Fruit fly (Drosophila melanogaster) whole organism, adult: ENCODE data around the gene Ilp8.

Source experiments
- CG11617 ChIP-seq: fragments of 200-800 bp; sonication (Bioruptor generic); optimal IDR thresholded peaks from 2 replicates; lab custom pipeline; 2017; ENCODE audit warnings: mild to moderate bottlenecking, missing biosample characterization, missing genetic modification reagents, missing genetic modification characterization
- CG12768 ChIP-seq: fragments of 200-800 bp; sonication (Bioruptor generic); optimal IDR thresholded peaks from 2 replicates; lab custom pipeline; 2017; ENCODE audit warnings: missing biosample characterization, missing genetic modification characterization, mild to moderate bottlenecking, moderate library complexity, missing genetic modification reagents
- CG14711 ChIP-seq: fragments of 200-800 bp; sonication (Bioruptor generic); optimal IDR thresholded peaks from 2 replicates; lab custom pipeline; 2018; ENCODE audit warnings: missing biosample characterization, mild to moderate bottlenecking, missing genetic modification characterization, moderate library complexity
- CG1620 ChIP-seq: fragments of 200-800 bp; sonication (Bioruptor generic); optimal IDR thresholded peaks from 2 replicates; lab custom pipeline; 2016; ENCODE audit warnings: missing biosample characterization, missing genetic modification characterization
- CG33017 ChIP-seq: fragments of 200-800 bp; sonication (Bioruptor generic); optimal IDR thresholded peaks from 2 replicates; lab custom pipeline; 2018; ENCODE audit warnings: missing biosample characterization, mild to moderate bottlenecking, missing genetic modification characterization, moderate library complexity
- CG5204 ChIP-seq: fragments of 200-800 bp; sonication (Bioruptor generic); optimal IDR thresholded peaks from 2 replicates; lab custom pipeline; 2016; ENCODE audit warnings: missing biosample characterization, missing genetic modification characterization
- CG7045 ChIP-seq: fragments of 200-800 bp; sonication (Bioruptor generic); optimal IDR thresholded peaks from 2 replicates; lab custom pipeline; 2017; ENCODE audit warnings: missing biosample characterization, mild to moderate bottlenecking, missing genetic modification characterization
- CG7101 ChIP-seq: fragments of 200-800 bp; sonication (Bioruptor generic); optimal IDR thresholded peaks from 2 replicates; lab custom pipeline; 2018; ENCODE audit warnings: missing biosample characterization, mild to moderate bottlenecking, missing genetic modification characterization, moderate library complexity
- Clk ChIP-seq: fragments of 200-800 bp; sonication (Bioruptor generic); optimal IDR thresholded peaks from 2 replicates; lab custom pipeline; 2017; ENCODE audit warnings: missing biosample characterization, missing genetic modification characterization
- Crg-1 ChIP-seq: fragments of 200-800 bp; sonication (Bioruptor generic); optimal IDR thresholded peaks from 2 replicates; lab custom pipeline; 2016; ENCODE audit warnings: missing biosample characterization, missing genetic modification characterization
- Hr96 ChIP-seq: fragments of 200-800 bp; sonication (Bioruptor generic); optimal IDR thresholded peaks from 2 replicates; lab custom pipeline; 2016; ENCODE audit warnings: missing biosample characterization, missing genetic modification characterization
- Mnt ChIP-seq: fragments of 200-800 bp; sonication (Bioruptor generic); optimal IDR thresholded peaks from 2 replicates; lab custom pipeline; 2016; ENCODE audit warnings: missing biosample characterization, mild to moderate bottlenecking, missing genetic modification characterization
- bab1 ChIP-seq: fragments of 200-800 bp; sonication (Bioruptor generic); optimal IDR thresholded peaks from 3 replicates; lab custom pipeline; 2019; ENCODE audit warnings: missing biosample characterization, mild to moderate bottlenecking, missing genetic modification characterization, moderate library complexity
- cic ChIP-seq: fragments of 200-800 bp; sonication (Bioruptor generic); optimal IDR thresholded peaks from 2 replicates; lab custom pipeline; 2017; ENCODE audit warnings: missing biosample characterization, mild to moderate bottlenecking, missing genetic modification characterization, moderate library complexity
- cnc ChIP-seq, 2 experiments: fragments of >200 bp; optimal IDR thresholded peaks; 2 replicates each; lab custom pipeline; 2017
- kay ChIP-seq: fragments of 200-800 bp; sonication (Bioruptor generic); peaks from one replicate; lab custom pipeline; 2016; ENCODE audit warnings: missing biosample characterization, missing genetic modification characterization, borderline replicate concordance
- ovo ChIP-seq: fragments of 200-800 bp; sonication (Bioruptor generic); optimal IDR thresholded peaks from 2 replicates; lab custom pipeline; 2016; ENCODE audit warnings: missing biosample characterization, missing genetic modification characterization
- pad ChIP-seq: fragments of 200-800 bp; sonication (Bioruptor generic); optimal IDR thresholded peaks from 3 replicates; lab custom pipeline; 2017; ENCODE audit warnings: missing biosample characterization, missing genetic modification characterization, mild to moderate bottlenecking, moderate library complexity, missing genetic modification reagents
- tj ChIP-seq: fragments of 200-800 bp; sonication (Bioruptor generic); optimal IDR thresholded peaks from 3 replicates; lab custom pipeline; 2017; ENCODE audit warnings: missing biosample characterization, mild to moderate bottlenecking, missing genetic modification characterization, moderate library complexity
- toe ChIP-seq: fragments of 200-800 bp; sonication (Bioruptor generic); optimal IDR thresholded peaks from 2 replicates; lab custom pipeline; 2016; ENCODE audit warnings: missing biosample characterization, missing genetic modification characterization

Ilp8 gene

DNA sequence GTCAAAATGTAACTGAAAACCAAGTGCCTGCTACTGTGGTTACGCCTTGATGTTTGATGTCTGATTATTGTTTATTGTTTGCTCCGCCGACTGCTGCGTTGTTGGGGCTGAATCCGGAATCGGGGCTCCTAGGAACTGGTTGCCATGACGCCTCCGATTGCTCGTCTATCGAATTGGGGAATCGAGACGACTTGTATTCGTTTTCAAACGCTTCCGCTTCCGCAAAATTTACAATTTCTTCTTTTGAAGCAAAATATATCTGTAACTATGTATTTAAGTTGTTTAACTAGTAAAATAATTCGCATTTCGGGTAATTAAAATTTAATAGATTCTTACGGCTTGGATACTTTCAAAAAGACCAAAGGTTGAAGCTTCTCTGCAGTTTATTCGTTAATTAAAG lies 9.1 kb downstream of the Ilp8 start, which contains the start of gene CG6652:
TSS of gene CG6652 (minus strand) at position 101 of the 400 bp plus-strand sequence.
- TF ChIP-seq CG7101 (tag; lab: Kevin White, UChicago): no peak
- TF ChIP-seq Hr96 (GFP tag; lab: Kevin White, UChicago): no peak
- TF ChIP-seq pad (GFP tag; lab: Kevin White, UChicago): no peak
- TF ChIP-seq ovo (GFP tag; lab: Kevin White, UChicago): no peak
- no peak for TF ChIP-seq CG7045 (GFP tag; lab: Kevin White, UChicago)

DNA sequence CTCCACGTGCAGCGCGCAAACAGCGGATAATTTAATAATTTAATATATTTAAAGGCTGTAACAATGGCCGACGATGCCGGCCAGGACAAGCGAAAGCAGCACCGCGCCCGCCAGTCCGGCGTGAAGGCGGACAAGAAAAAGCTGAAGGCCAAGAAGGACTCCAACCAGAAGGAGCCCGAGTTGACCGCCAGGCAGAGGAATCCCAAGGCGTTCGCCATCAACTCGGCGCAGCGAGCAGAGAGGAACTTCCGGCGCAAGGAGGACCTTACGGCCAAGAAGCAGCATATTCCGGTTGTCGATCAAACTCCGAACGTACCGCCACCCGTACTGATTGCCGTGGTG lies 15.3 kb downstream of the Ilp8 start:
- no peak for TF ChIP-seq CG7101 (tag; lab: Kevin White, UChicago)
- no peak for TF ChIP-seq CG14711 (tag; lab: Kevin White, UChicago)
- no peak for TF ChIP-seq tj (GFP tag; lab: Kevin White, UChicago)
- TF ChIP-seq CG11617 (GFP tag; lab: Kevin White, UChicago): no peak

DNA sequence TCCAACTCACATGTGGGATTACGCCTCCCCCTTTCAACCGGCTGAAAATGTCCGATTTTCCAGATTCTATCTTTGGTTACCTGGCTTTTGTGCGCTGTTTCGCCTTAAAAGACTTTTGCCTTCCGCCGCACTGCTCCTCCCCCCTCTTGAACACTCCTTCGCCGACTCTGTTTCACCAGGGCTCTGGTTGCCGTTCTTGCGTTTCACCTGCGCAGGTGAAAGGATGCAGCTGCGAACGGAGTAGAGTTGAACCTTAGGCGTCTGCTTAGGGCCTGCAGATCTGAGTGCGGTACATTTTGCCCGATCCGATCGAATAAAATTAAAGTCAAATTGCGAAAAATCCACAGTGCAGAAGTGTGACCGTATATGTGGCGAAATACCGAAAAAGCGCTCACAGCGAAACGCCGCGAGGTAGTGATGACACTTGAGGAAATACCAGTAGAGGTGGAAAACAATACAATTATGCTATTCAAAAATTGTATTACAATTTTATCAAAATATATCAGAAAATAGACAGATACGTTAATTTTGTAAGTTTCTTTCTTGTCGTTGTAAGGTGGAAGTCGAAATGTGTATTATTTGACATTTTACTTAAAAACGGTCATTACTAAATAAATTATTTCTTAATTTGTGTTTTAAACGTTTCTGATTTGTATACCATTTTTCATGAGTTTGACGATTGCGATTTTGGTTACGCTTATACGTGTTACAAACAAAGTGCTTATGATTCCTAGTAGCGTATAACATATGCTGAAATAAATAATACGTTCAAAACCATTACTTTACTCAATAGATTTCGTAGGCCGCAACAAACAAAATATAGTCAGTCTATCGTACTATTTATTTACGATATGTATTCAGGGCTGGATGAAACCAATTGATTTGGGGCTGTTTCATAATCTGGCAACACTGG lies 16.0 kb downstream of the Ilp8 start, which contains the start of the genes CG6664 and CG7728:
TSS of gene CG6664 (minus strand) at position 518 of the 913 bp plus-strand sequence.
TSS of gene CG7728 (plus strand) at position 874 of the 913 bp plus-strand sequence.
- TF ChIP-seq Crg-1 (GFP tag; lab: Kevin White, UChicago) (peak; percentile 15), toe (peak; percentile 69), cic (no peak), tj (GFP tag; lab: Kevin White, UChicago) (peak; percentile 48), Clk (GFP tag; lab: Kevin White, UChicago) (peak; percentile 21), CG14711 (tag; lab: Kevin White, UChicago) (no peak), bab1 (GFP tag; lab: Kevin White, UChicago) (peak; percentile 54), CG1620 (GFP tag; lab: Kevin White, UChicago) (peak; percentile 37), pad (GFP tag; lab: Kevin White, UChicago) (peak; percentile 16), CG5204 (GFP tag; lab: Kevin White, UChicago) (no peak), CG7101 (tag; lab: Kevin White, UChicago) (peak; percentile 46), CG33017 (tag; lab: Kevin White, UChicago) (no peak), Hr96 (GFP tag; lab: Kevin White, UChicago) (peak; percentile 68), cnc (optimal IDR thresholded peaks at IDR 0.05; lab: Kevin White, UChicago) (no peak), ovo (GFP tag; lab: Kevin White, UChicago) (peak; percentile 60), CG12768 (GFP tag; lab: Kevin White, UChicago) (peak; percentile 61), CG11617 (GFP tag; lab: Kevin White, UChicago) (peak; percentile 66), CG7045 (GFP tag; lab: Kevin White, UChicago) (peak; percentile 42), Mnt (GFP tag; lab: Kevin White, UChicago) (peak; percentile 98), kay (no peak)

DNA sequence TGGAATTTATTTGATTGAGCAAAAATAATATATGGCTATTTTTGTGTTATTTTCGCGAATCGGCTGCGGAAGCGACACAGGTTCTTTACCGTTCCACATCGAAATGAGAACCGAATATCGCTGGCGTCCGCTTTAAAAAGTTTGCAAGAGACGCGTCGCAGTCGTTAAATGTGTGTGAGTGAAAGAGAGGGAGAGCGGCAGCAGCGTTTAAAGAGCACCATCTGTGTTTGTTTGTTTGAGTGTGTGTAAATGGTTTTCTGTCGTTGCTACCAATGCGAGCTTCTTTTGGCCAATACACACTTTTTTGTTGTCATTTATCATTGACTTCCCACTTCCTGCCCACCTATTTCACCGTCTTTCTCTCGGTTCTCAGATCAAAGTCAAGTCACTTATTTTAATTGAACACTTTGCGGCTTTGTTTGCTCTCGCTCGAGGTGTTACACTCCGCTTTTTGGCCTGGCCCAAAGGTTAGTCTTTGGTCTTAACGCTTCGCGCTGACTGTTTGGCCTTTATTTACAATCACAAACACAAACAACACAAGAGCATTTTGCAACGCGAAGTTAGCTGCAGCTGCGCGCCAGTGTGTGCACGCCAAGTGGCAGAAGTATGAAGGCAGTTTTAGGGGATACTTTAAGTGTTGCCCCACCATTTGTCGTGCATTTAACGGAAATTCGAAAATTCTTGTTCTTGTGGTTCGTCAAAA lies 19.7 kb downstream of the Ilp8 start, which contains the start of gene CG3764:
TSS of gene CG3764 (minus strand) at position 549 of the 703 bp plus-strand sequence.
- TF ChIP-seq cic (peak; percentile 50), CG7045 (GFP tag; lab: Kevin White, UChicago) (peak; percentile 62), CG7101 (tag; lab: Kevin White, UChicago) (peak; percentile 76), Clk (GFP tag; lab: Kevin White, UChicago) (no peak), CG1620 (GFP tag; lab: Kevin White, UChicago) (peak; percentile 69), bab1 (GFP tag; lab: Kevin White, UChicago) (peak; percentile 90), kay (no peak), CG11617 (GFP tag; lab: Kevin White, UChicago) (peak; percentile 67), cnc (optimal IDR thresholded peaks at IDR 0.05; lab: Kevin White, UChicago) (no peak), Hr96 (GFP tag; lab: Kevin White, UChicago) (peak; percentile 63), toe (peak; percentile 34), Mnt (GFP tag; lab: Kevin White, UChicago) (peak; percentile 70), CG14711 (tag; lab: Kevin White, UChicago) (peak; percentile 39), tj (GFP tag; lab: Kevin White, UChicago) (peak; percentile 84), CG12768 (GFP tag; lab: Kevin White, UChicago) (peak; percentile 92), ovo (GFP tag; lab: Kevin White, UChicago) (peak; percentile 85), CG5204 (GFP tag; lab: Kevin White, UChicago) (no peak), Crg-1 (GFP tag; lab: Kevin White, UChicago) (peak; percentile 71), CG33017 (tag; lab: Kevin White, UChicago) (peak; percentile 62), pad (GFP tag; lab: Kevin White, UChicago) (peak; percentile 69)

DNA sequence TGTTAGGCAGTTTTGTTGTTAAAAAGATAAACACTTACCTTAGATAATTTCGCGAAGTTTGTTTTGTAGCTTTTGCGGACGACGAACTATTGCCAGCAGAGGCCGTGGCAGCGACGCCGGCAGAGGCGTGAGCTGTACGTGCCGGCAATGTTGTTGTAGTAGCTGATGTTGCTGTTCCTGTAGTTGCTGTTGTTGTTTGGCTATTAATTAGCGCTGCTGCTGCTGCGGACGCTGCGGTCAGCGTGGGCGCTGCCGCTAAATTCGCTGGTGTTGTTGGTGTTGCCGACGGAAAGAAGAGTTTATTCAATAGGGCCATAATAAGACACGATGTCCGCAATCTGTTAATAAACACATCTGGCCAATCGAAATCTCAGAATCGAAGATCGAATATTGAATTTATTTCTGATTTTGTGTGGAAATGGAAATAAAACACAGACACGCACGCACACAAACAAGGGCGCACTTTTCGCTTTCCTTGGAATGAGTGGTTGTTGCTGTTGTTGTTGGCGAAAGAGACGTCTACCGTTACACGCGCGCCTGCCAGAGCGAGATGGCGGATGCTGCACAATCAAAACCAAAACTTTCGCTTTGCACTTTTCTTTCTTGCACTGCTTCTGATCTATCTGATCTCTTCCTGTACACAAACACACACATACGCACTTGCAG lies 20.4 kb downstream of the Ilp8 start:
- TF ChIP-seq ovo (GFP tag; lab: Kevin White, UChicago) (peak; percentile 60), bab1 (GFP tag; lab: Kevin White, UChicago) (no peak), Mnt (GFP tag; lab: Kevin White, UChicago) (peak; percentile 6)
